Worm (Caenorhabditis elegans) whole organism, L4 larva: Measurements from ENCODE around the gene C01G12.9.

Experiments used
- D1046.2 ChIP-seq: fragments of 200-800 bp; sonication (Bioruptor generic); IDR thresholded peaks from 2 replicates; pipeline ENCODE4 v1.3.6; 2022; ENCODE audit warnings: missing genetic modification characterization, missing compliant biosample characterization
- F10B5.3 ChIP-seq: sonication (generic microtip); optimal IDR thresholded peaks from 2 replicates; lab custom pipeline; 2016; ENCODE audit warnings: mild to moderate bottlenecking, missing genetic modification characterization, missing compliant biosample characterization
- F44E2.7 ChIP-seq: fragments of 200-800 bp; sonication (Bioruptor generic); IDR thresholded peaks from 2 replicates; pipeline ENCODE4 v2.1.2; 2022; ENCODE audit warnings: missing genetic modification characterization, missing compliant biosample characterization
- Y75B8A.6 ChIP-seq: fragments of 200-800 bp; sonication (Bioruptor generic); IDR thresholded peaks from 2 replicates; pipeline ENCODE4 v1.3.6; 2022; ENCODE audit warnings: missing genetic modification reagents, missing genetic modification characterization, missing compliant biosample characterization
- ZK337.2 ChIP-seq: fragments of 200-800 bp; sonication (Bioruptor generic); IDR thresholded peaks from 2 replicates; pipeline ENCODE4 v1.3.6; 2022; ENCODE audit warnings: missing genetic modification reagents, missing genetic modification characterization, missing compliant biosample characterization
- aha-1 ChIP-seq: fragments of 150-350 bp; peaks from one replicate; lab custom pipeline; 2014; ENCODE audit warnings: missing biosample characterization, missing genetic modification characterization
- ama-1 ChIP-seq: fragments of 150-350 bp; optimal IDR thresholded peaks from 2 replicates; lab custom pipeline; 2014; ENCODE audit warnings: inconsistent platforms, mixed read lengths
- ceh-20 ChIP-seq: fragments of 200-800 bp; sonication (Bioruptor generic); IDR thresholded peaks from 2 replicates; pipeline ENCODE4 v1.3.6; 2022; ENCODE audit warnings: missing genetic modification reagents, missing genetic modification characterization, missing compliant biosample characterization
- ceh-62 ChIP-seq: sonication (generic microtip); optimal IDR thresholded peaks from 2 replicates; lab custom pipeline; 2017; ENCODE audit warnings: missing biosample characterization, missing genetic modification characterization
- daf-19 ChIP-seq: fragments of 200-800 bp; sonication (Bioruptor generic); conservative IDR thresholded peaks from 2 replicates; pipeline ENCODE4 v1.3.6; 2022; ENCODE audit warnings: missing genetic modification characterization, missing compliant biosample characterization
- dmd-6 ChIP-seq: fragments of 200-800 bp; sonication (Bioruptor generic); IDR thresholded peaks from 2 replicates; pipeline ENCODE4 v1.3.6; 2022; ENCODE audit warnings: missing genetic modification reagents, missing genetic modification characterization, missing compliant biosample characterization
- dmd-8 ChIP-seq: fragments of 200-800 bp; sonication (Bioruptor generic); IDR thresholded peaks from 2 replicates; pipeline ENCODE4 v1.3.6; 2022; ENCODE audit warnings: missing genetic modification characterization, missing compliant biosample characterization
- duxl-1 ChIP-seq: sonication (generic microtip); optimal IDR thresholded peaks from 2 replicates; lab custom pipeline; 2016; ENCODE audit warnings: mild to moderate bottlenecking, missing genetic modification characterization, moderate library complexity, missing compliant biosample characterization; ENCODE audit not compliant: poor library complexity
- egl-27 ChIP-seq: sonication (generic microtip); optimal IDR thresholded peaks from 3 replicates; lab custom pipeline; 2017; ENCODE audit warnings: missing biosample characterization, missing genetic modification reagents, missing genetic modification characterization
- fkh-10 ChIP-seq: fragments of 150-350 bp; optimal IDR thresholded peaks from 2 replicates; lab custom pipeline; 2014; ENCODE audit warnings: missing biosample characterization, missing genetic modification reagents, missing genetic modification characterization
- hif-1 ChIP-seq, 2 experiments: sonication (generic microtip); optimal IDR thresholded peaks; 2 replicates each; lab custom pipeline; 2016 to 2017; ENCODE audit warnings: missing compliant biosample characterization in 2 of 2, missing genetic modification characterization in 2 of 2, missing genetic modification reagents in 2 of 2, missing genotype in 2 of 2, mild to moderate bottlenecking in 1 of 2
- hlh-30 ChIP-seq: sonication (generic microtip); optimal IDR thresholded peaks from 2 replicates; lab custom pipeline; 2017; ENCODE audit warnings: antibody characterized with exemption, mild to moderate bottlenecking, missing genetic modification characterization, missing compliant biosample characterization; ENCODE audit not compliant: insufficient read depth
- lim-7 ChIP-seq: fragments of 200-800 bp; sonication (Bioruptor generic); IDR thresholded peaks from 2 replicates; pipeline ENCODE4 v1.3.6; 2022; ENCODE audit warnings: missing genetic modification characterization, missing compliant biosample characterization
- lin-1 ChIP-seq: fragments of 200-800 bp; sonication (Bioruptor generic); IDR thresholded peaks from 2 replicates; pipeline ENCODE4 v1.3.6; 2022; ENCODE audit warnings: missing genetic modification reagents, missing genetic modification characterization, missing compliant biosample characterization
- lin-29 ChIP-seq: fragments of 200-800 bp; sonication (Bioruptor generic); IDR thresholded peaks from 2 replicates; pipeline ENCODE4 v1.3.6; 2022; ENCODE audit warnings: missing genetic modification reagents, missing genetic modification characterization, missing compliant biosample characterization
- lin-38 ChIP-seq: fragments of 200-800 bp; sonication (Bioruptor generic); IDR thresholded peaks from 2 replicates; pipeline ENCODE4 v1.3.6; 2022; ENCODE audit warnings: missing genetic modification reagents, missing genetic modification characterization, missing compliant biosample characterization
- lin-39 ChIP-seq: fragments of 150-350 bp; optimal IDR thresholded peaks from 2 replicates; lab custom pipeline; 2014; ENCODE audit warnings: missing biosample characterization, missing genetic modification reagents, missing genetic modification characterization
- lsy-2 ChIP-seq, 2 experiments: fragments of 150-350 bp in 1 of 2; sonication (generic microtip) in 1 of 2; optimal IDR thresholded peaks; 2 replicates each; lab custom pipeline; 2014 to 2017; ENCODE audit warnings: missing biosample characterization in 2 of 2, missing genetic modification characterization in 2 of 2
- madf-5 ChIP-seq, 2 experiments: fragments of 200-800 bp; sonication (Bioruptor generic); IDR thresholded peaks; 2 replicates each; pipeline ENCODE4 v1.3.6; 2022; ENCODE audit warnings: missing compliant biosample characterization in 2 of 2, missing genetic modification characterization in 2 of 2
- mep-1 ChIP-seq: fragments of 150-350 bp; sonication (generic microtip); optimal IDR thresholded peaks from 3 replicates; lab custom pipeline; 2014; ENCODE audit warnings: missing biosample characterization, missing genetic modification characterization
- mes-2 ChIP-seq: sonication (generic microtip); optimal IDR thresholded peaks from 2 replicates; lab custom pipeline; 2016; ENCODE audit warnings: missing genotype, mild to moderate bottlenecking, missing genetic modification characterization, missing compliant biosample characterization; ENCODE audit not compliant: poor library complexity, severe bottlenecking
- nhr-28 ChIP-seq: fragments of 150-350 bp; optimal IDR thresholded peaks from 2 replicates; lab custom pipeline; 2014; ENCODE audit warnings: missing biosample characterization, missing genetic modification characterization
- nhr-48 ChIP-seq: sonication (generic microtip); optimal IDR thresholded peaks from 2 replicates; lab custom pipeline; 2016; ENCODE audit warnings: mild to moderate bottlenecking, missing genetic modification characterization, missing compliant biosample characterization
- nhr-6 ChIP-seq: fragments of 150-350 bp; optimal IDR thresholded peaks from 2 replicates; lab custom pipeline; 2014; ENCODE audit warnings: missing biosample characterization, missing genetic modification characterization
- nhr-77 ChIP-seq: fragments of 150-350 bp; optimal IDR thresholded peaks from 2 replicates; lab custom pipeline; 2014; ENCODE audit warnings: missing biosample characterization, missing genetic modification characterization
- skn-1 ChIP-seq: fragments of 150-350 bp; optimal IDR thresholded peaks from 2 replicates; lab custom pipeline; 2014; ENCODE audit warnings: missing biosample characterization, missing genetic modification characterization
- snpc-1.2 ChIP-seq: fragments of 200-800 bp; sonication (Bioruptor generic); IDR thresholded peaks from 2 replicates; pipeline ENCODE4 v1.3.6; 2022; ENCODE audit warnings: missing genetic modification reagents, missing genetic modification characterization, missing compliant biosample characterization
- snpc-4 ChIP-seq: fragments of 150-350 bp; optimal IDR thresholded peaks from 2 replicates; lab custom pipeline; 2014; ENCODE audit warnings: missing biosample characterization, missing genetic modification characterization
- spr-1 ChIP-seq: sonication (generic microtip); optimal IDR thresholded peaks from 2 replicates; lab custom pipeline; 2016; ENCODE audit warnings: mild to moderate bottlenecking, missing genetic modification characterization, missing compliant biosample characterization
- tag-97 ChIP-seq: fragments of 200-800 bp; sonication (Bioruptor generic); IDR thresholded peaks from 2 replicates; pipeline ENCODE4 v1.3.6; 2022; ENCODE audit warnings: missing genetic modification characterization, missing compliant biosample characterization
- tra-1 ChIP-seq: fragments of 200-800 bp; sonication (Bioruptor generic); IDR thresholded peaks from 2 replicates; pipeline ENCODE4 v1.3.6; 2022; ENCODE audit warnings: missing genetic modification reagents, missing genetic modification characterization, missing compliant biosample characterization
- unc-130 ChIP-seq: sonication (generic microtip); optimal IDR thresholded peaks from 2 replicates; lab custom pipeline; 2016; ENCODE audit warnings: missing genetic modification reagents, missing genetic modification characterization, missing compliant biosample characterization
- unc-62 ChIP-seq, 3 experiments: fragments of 150-350 bp in 1 of 3; sonication (generic microtip); optimal IDR thresholded peaks in 2 of 3; peaks in 1 of 3; 1 replicate in 1 of 3; 2 replicates in 2 of 3; lab custom pipeline; 2014 to 2017; ENCODE audit warnings: missing biosample characterization in 3 of 3, missing genetic modification characterization in 3 of 3, missing genetic modification reagents in 3 of 3, missing genotype in 1 of 3
- zag-1 ChIP-seq: fragments of 150-350 bp; optimal IDR thresholded peaks from 2 replicates; lab custom pipeline; 2014; ENCODE audit warnings: missing biosample characterization, missing genetic modification characterization
- zip-11 ChIP-seq: fragments of 200-800 bp; sonication (Bioruptor generic); IDR thresholded peaks from 2 replicates; pipeline ENCODE4 v1.3.6; 2022; ENCODE audit warnings: missing genetic modification characterization, missing compliant biosample characterization
- zip-2 ChIP-seq: fragments of 150-350 bp; optimal IDR thresholded peaks from 2 replicates; lab custom pipeline; 2014; ENCODE audit warnings: missing biosample characterization, missing genetic modification characterization

C01G12.9 gene

ce11 chrII:14616927-14617326, 38.1 kb downstream of the C01G12.9 start (continued):
- TF ChIP-seq madf-5 (GFP tag; IDR thresholded peaks at IDR 0.05; lab: Robert Waterston, UW): peak; percentile 74 to 93; a peak in 3 of 4 replicates
- peak; percentile 96 for TF ChIP-seq lim-7
- no peak for TF ChIP-seq nhr-77 (tag; lab: Kevin White, UChicago)
- peak; percentile 48 for TF ChIP-seq nhr-48 (tag; lab: Kevin White, UChicago)
- TF ChIP-seq ZK337.2 (GFP tag; lab: Robert Waterston, UW): 0 out of 2 replicates have a peak, but pooled peaks have one; percentile 17
- TF ChIP-seq zip-2 (tag; lab: Kevin White, UChicago): no peak
- no peak for TF ChIP-seq nhr-28 (tag; lab: Kevin White, UChicago)
- no peak for TF ChIP-seq fkh-10
- peak; percentile 81 for TF ChIP-seq duxl-1 (tag; lab: Kevin White, UChicago)
- no peak for TF ChIP-seq ceh-62 (tag; lab: Kevin White, UChicago)
- TF ChIP-seq ceh-20 (GFP tag; lab: Robert Waterston, UW): peak; percentile 64
- no peak for TF ChIP-seq lin-39 (tag; lab: Kevin White, UChicago)
- peak; percentile 79 for TF ChIP-seq lin-1 (GFP tag; lab: Robert Waterston, UW)
- peak; percentile 14 for TF ChIP-seq spr-1 (tag; lab: Kevin White, UChicago)
- no peak for TF ChIP-seq mep-1 (tag; lab: Kevin White, UChicago)
- TF ChIP-seq daf-19: peak; percentile 76; the same call in 1 of the 2 replicates
- TF ChIP-seq Y75B8A.6 (GFP tag; lab: Robert Waterston, UW): no peak
- TF ChIP-seq tra-1 (GFP tag; lab: Robert Waterston, UW): peak; percentile 85
- TF ChIP-seq D1046.2 (GFP tag; lab: Robert Waterston, UW): peak; percentile 86
- no peak for TF ChIP-seq skn-1 (tag; lab: Kevin White, UChicago)
- TF ChIP-seq ama-1 (lab: Kevin White, UChicago): no peak
- TF ChIP-seq unc-130 (GFP tag; lab: Kevin White, UChicago): peak; percentile 39
- TF ChIP-seq egl-27 (tag; lab: Kevin White, UChicago): no peak
- peak; percentile 93 for TF ChIP-seq dmd-8
- TF ChIP-seq zag-1 (tag; lab: Kevin White, UChicago): no peak
- TF ChIP-seq snpc-1.2 (GFP tag; lab: Robert Waterston, UW): peak; percentile 84

DNA sequence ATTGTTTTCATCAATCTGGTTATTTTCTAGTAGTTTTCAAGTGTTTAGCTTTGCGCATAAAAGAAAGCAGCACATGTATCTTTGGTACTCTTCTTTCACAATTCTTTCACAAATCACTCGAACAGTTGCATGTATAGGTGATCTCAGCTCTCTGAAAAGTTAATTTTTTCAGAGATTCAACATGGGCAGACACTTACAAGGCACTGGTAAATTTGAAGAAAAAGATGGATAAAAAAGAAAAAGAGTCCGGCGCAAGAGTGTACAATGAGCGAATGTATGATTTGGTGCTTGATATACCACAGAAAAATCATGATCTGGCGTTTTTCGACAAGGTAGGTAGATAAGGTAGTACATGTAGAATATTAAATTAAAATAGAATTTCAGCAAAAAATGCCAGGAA, 39.3 kb downstream of the C01G12.9 start:
- TF ChIP-seq hif-1 (tag; optimal IDR thresholded peaks at IDR 0.05; lab: Kevin White, UChicago) (no peak), spr-1 (tag; lab: Kevin White, UChicago) (no peak), aha-1 (tag; lab: Kevin White, UChicago) (peak; percentile 97)

DNA sequence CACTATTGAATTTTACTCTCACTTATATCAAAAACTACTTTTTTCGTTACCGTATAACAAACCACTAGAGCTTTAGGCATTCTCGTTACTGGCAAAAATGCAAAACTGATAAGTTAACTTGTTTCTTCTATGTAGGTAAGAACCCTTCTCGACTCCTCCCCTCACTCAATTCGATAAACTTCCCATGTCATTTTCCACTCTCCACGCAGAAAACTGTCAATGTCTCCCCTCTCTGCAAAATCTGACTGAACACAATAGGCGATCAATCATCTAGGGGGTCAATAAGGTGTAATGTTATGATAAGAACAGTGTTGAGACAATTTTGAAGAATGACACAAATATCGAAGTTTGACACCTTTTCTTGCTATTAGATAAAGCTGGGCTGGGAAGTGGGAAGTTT, 39.9 kb downstream of the C01G12.9 start:
- TF ChIP-seq dmd-8: no peak
- TF ChIP-seq F10B5.3 (tag; lab: Kevin White, UChicago): no peak
- TF ChIP-seq lin-38 (GFP tag; lab: Robert Waterston, UW): no peak
- TF ChIP-seq zip-11 (GFP tag; lab: Robert Waterston, UW): no peak
- TF ChIP-seq mes-2 (tag; lab: Kevin White, UChicago): no peak
- TF ChIP-seq egl-27 (tag; lab: Kevin White, UChicago): no peak
- TF ChIP-seq unc-62 (GFP tag; optimal IDR thresholded peaks at IDR 0.05 in 1 of 2; lab: Kevin White, UChicago): peak in 1 of 2 experiments; percentile 90
- TF ChIP-seq unc-62 (tag; optimal IDR thresholded peaks at IDR 0.05; lab: Kevin White, UChicago): no peak
- TF ChIP-seq tag-97: no peak
- no peak for TF ChIP-seq lin-29
- no peak for TF ChIP-seq snpc-4 (tag; lab: Kevin White, UChicago)
- TF ChIP-seq lsy-2 (tag; optimal IDR thresholded peaks at IDR 0.05; lab: Kevin White, UChicago): no peak
- TF ChIP-seq hlh-30 (tag; lab: Kevin White, UChicago): no peak
- no peak for TF ChIP-seq nhr-6 (tag; lab: Kevin White, UChicago)
- no peak for TF ChIP-seq dmd-6 (GFP tag; lab: Robert Waterston, UW)
- peak; percentile 20 for TF ChIP-seq nhr-28 (tag; lab: Kevin White, UChicago)
- no peak for TF ChIP-seq F44E2.7 (GFP tag; lab: Robert Waterston, UW)
